Worm (Caenorhabditis elegans) whole organism, L3 larva: ENCODE measurements around the gene F08F1.3.
A peak's percentile ranks its signal among the peaks of the same experiment; 100 is the strongest.

Experiments used
- R02D3.7 ChIP-seq: fragments of 150-350 bp; optimal IDR thresholded peaks from 2 replicates; lab custom pipeline; 2014; ENCODE audit warnings: missing biosample characterization, missing genetic modification characterization
- ZK546.5 ChIP-seq: sonication (generic microtip); optimal IDR thresholded peaks from 2 replicates; lab custom pipeline; 2017; ENCODE audit warnings: missing biosample characterization, missing genetic modification characterization
- aly-2 ChIP-seq: fragments of 150-350 bp; optimal IDR thresholded peaks from 2 replicates; lab custom pipeline; 2014; ENCODE audit warnings: missing biosample characterization, missing genetic modification characterization
- ama-1 ChIP-seq: fragments of 150-350 bp; optimal IDR thresholded peaks from 2 replicates; lab custom pipeline; 2018
- ceh-82 ChIP-seq: fragments of 150-350 bp; optimal IDR thresholded peaks from 2 replicates; lab custom pipeline; 2014; ENCODE audit warnings: missing biosample characterization, missing genetic modification characterization
- ceh-9 ChIP-seq: sonication (generic microtip); optimal IDR thresholded peaks from 2 replicates; lab custom pipeline; 2018; ENCODE audit warnings: missing biosample characterization, missing genetic modification characterization
- daf-12 ChIP-seq: fragments of 150-350 bp; optimal IDR thresholded peaks from 2 replicates; lab custom pipeline; 2014; ENCODE audit warnings: missing biosample characterization, missing genetic modification reagents, missing genetic modification characterization
- egl-27 ChIP-seq: sonication (generic microtip); optimal IDR thresholded peaks from 4 replicates; lab custom pipeline; 2017; ENCODE audit warnings: missing biosample characterization, missing genetic modification reagents, missing genetic modification characterization
- elt-1 ChIP-seq: fragments of 150-350 bp; optimal IDR thresholded peaks from 2 replicates; lab custom pipeline; 2014; ENCODE audit warnings: missing biosample characterization, missing genetic modification characterization
- elt-2 ChIP-seq: sonication (generic microtip); optimal IDR thresholded peaks from 2 replicates; lab custom pipeline; 2016; ENCODE audit warnings: missing genetic modification reagents, mild to moderate bottlenecking, missing genetic modification characterization, missing compliant biosample characterization
- elt-3 ChIP-seq, 3 experiments: fragments of 150-350 bp in 1 of 3; sonication (generic microtip) in 2 of 3; optimal IDR thresholded peaks; 2 replicates in 2 of 3; 4 replicates in 1 of 3; lab custom pipeline; 2014 to 2017; ENCODE audit warnings: missing biosample characterization in 3 of 3, missing genetic modification characterization in 3 of 3
- eor-1 ChIP-seq, 2 experiments: fragments of 150-350 bp; optimal IDR thresholded peaks; 2 replicates each; lab custom pipeline; 2014 to 2018; ENCODE audit warnings: missing biosample characterization in 2 of 2, missing genetic modification characterization in 2 of 2
- fkh-10 ChIP-seq: sonication (generic microtip); optimal IDR thresholded peaks from 2 replicates; lab custom pipeline; 2017; ENCODE audit warnings: missing biosample characterization, missing genetic modification reagents, missing genetic modification characterization
- fkh-2 ChIP-seq: fragments of 150-350 bp; optimal IDR thresholded peaks from 2 replicates; lab custom pipeline; 2014; ENCODE audit warnings: missing biosample characterization, missing genetic modification reagents, missing genetic modification characterization
- jun-1 ChIP-seq: fragments of 150-350 bp; optimal IDR thresholded peaks from 2 replicates; lab custom pipeline; 2014; ENCODE audit warnings: missing biosample characterization, missing genetic modification reagents, missing genetic modification characterization
- lin-15B ChIP-seq: fragments of 150-350 bp; optimal IDR thresholded peaks from 2 replicates; lab custom pipeline; 2014; ENCODE audit warnings: missing biosample characterization, missing genetic modification characterization
- lin-39 ChIP-seq: fragments of 150-350 bp; optimal IDR thresholded peaks from 2 replicates; lab custom pipeline; 2018; ENCODE audit warnings: missing biosample characterization, missing genetic modification reagents, missing genetic modification characterization
- lsy-12 ChIP-seq: sonication (generic microtip); optimal IDR thresholded peaks from 2 replicates; lab custom pipeline; 2016; ENCODE audit warnings: mild to moderate bottlenecking, missing genetic modification characterization, missing compliant biosample characterization
- mml-1 ChIP-seq: fragments of 150-350 bp; sonication (generic microtip); optimal IDR thresholded peaks from 3 replicates; lab custom pipeline; 2014; ENCODE audit warnings: missing biosample characterization, missing genetic modification characterization
- nfya-1 ChIP-seq: sonication (generic microtip); optimal IDR thresholded peaks from 2 replicates; lab custom pipeline; 2017; ENCODE audit warnings: missing genetic modification characterization, mild to moderate bottlenecking, missing compliant biosample characterization, antibody characterized with exemption, moderate library complexity; ENCODE audit not compliant: insufficient read depth
- nhr-12 ChIP-seq: fragments of 150-350 bp; optimal IDR thresholded peaks from 2 replicates; lab custom pipeline; 2014; ENCODE audit warnings: missing biosample characterization, missing genetic modification characterization
- nhr-23 ChIP-seq: fragments of 150-350 bp; optimal IDR thresholded peaks from 2 replicates; lab custom pipeline; 2014; ENCODE audit warnings: missing biosample characterization, missing genetic modification reagents, missing genetic modification characterization
- nhr-25 ChIP-seq: sonication (generic microtip); optimal IDR thresholded peaks from 2 replicates; lab custom pipeline; 2017; ENCODE audit warnings: missing biosample characterization, missing genetic modification characterization
- nhr-28 ChIP-seq: fragments of 150-350 bp; optimal IDR thresholded peaks from 2 replicates; lab custom pipeline; 2014; ENCODE audit warnings: missing biosample characterization, missing genetic modification characterization
- nhr-67 ChIP-seq: fragments of 150-350 bp; optimal IDR thresholded peaks from 2 replicates; lab custom pipeline; 2014; ENCODE audit warnings: missing biosample characterization, missing genetic modification characterization
- nhr-76 ChIP-seq: fragments of 150-350 bp; sonication (generic microtip); optimal IDR thresholded peaks from 5 replicates; lab custom pipeline; 2014; ENCODE audit warnings: missing biosample characterization, missing genetic modification characterization
- nhr-77 ChIP-seq: fragments of 150-350 bp; optimal IDR thresholded peaks from 2 replicates; lab custom pipeline; 2014; ENCODE audit warnings: missing biosample characterization, missing genetic modification characterization
- pha-4 ChIP-seq: fragments of 150-350 bp; optimal IDR thresholded peaks from 2 replicates; lab custom pipeline; 2014; ENCODE audit warnings: missing biosample characterization, missing genetic modification reagents, missing genetic modification characterization
- pqm-1 ChIP-seq: fragments of 150-350 bp; optimal IDR thresholded peaks from 2 replicates; lab custom pipeline; 2017; ENCODE audit warnings: missing biosample characterization, missing genetic modification characterization, inconsistent platforms
- sea-2 ChIP-seq: fragments of 150-350 bp; sonication (generic microtip); optimal IDR thresholded peaks from 4 replicates; lab custom pipeline; 2014; ENCODE audit warnings: missing biosample characterization, missing genetic modification reagents, missing genetic modification characterization
- skn-1 ChIP-seq: fragments of 150-350 bp; optimal IDR thresholded peaks from 2 replicates; lab custom pipeline; 2014; ENCODE audit warnings: missing biosample characterization, missing genetic modification characterization
- snpc-4 ChIP-seq: fragments of 150-350 bp; optimal IDR thresholded peaks from 2 replicates; lab custom pipeline; 2014; ENCODE audit warnings: missing biosample characterization, missing genetic modification characterization
- tbx-2 ChIP-seq: sonication (generic microtip); optimal IDR thresholded peaks from 2 replicates; lab custom pipeline; 2016; ENCODE audit warnings: mild to moderate bottlenecking, missing genetic modification characterization, missing compliant biosample characterization
- unc-39 ChIP-seq: sonication (generic microtip); optimal IDR thresholded peaks from 4 replicates; lab custom pipeline; 2017; ENCODE audit warnings: missing biosample characterization, missing genetic modification characterization
- unc-62 ChIP-seq: fragments of 150-350 bp; sonication (generic microtip); optimal IDR thresholded peaks from 4 replicates; lab custom pipeline; 2014; ENCODE audit warnings: missing biosample characterization, missing genetic modification reagents, missing genetic modification characterization
- ztf-4 ChIP-seq: fragments of 150-350 bp; optimal IDR thresholded peaks from 2 replicates; lab custom pipeline; 2014; ENCODE audit warnings: missing biosample characterization, missing genetic modification characterization

Gene F08F1.3

ce11 chrX:8428319-8428888 lies at the start of gene F08F1.3:
Gene F08F1.3, plus strand, starts transcription at chrX:8428838.
- peak; percentile 42 for TF ChIP-seq pha-4 (tag; lab: Kevin White, UChicago)
- no peak for TF ChIP-seq elt-3 (tag; optimal IDR thresholded peaks at IDR 0.05; lab: Kevin White, UChicago)
- no peak for TF ChIP-seq daf-12 (tag; lab: Kevin White, UChicago)
- TF ChIP-seq skn-1 = no peak
- no peak for TF ChIP-seq elt-1 (tag; lab: Kevin White, UChicago)
- no peak for TF ChIP-seq egl-27 (tag; lab: Kevin White, UChicago)
- no peak for TF ChIP-seq nhr-25 (tag; lab: Kevin White, UChicago)
- TF ChIP-seq R02D3.7 (tag; lab: Kevin White, UChicago) = no peak
- TF ChIP-seq mml-1 (tag; lab: Kevin White, UChicago) = no peak
- TF ChIP-seq nhr-28 = no peak
- TF ChIP-seq nhr-12 (tag; lab: Kevin White, UChicago) = no peak
- TF ChIP-seq fkh-2 (tag; lab: Kevin White, UChicago) = no peak
- peak; percentile 23 for TF ChIP-seq pqm-1
- TF ChIP-seq elt-2 (tag; lab: Kevin White, UChicago) = peak; percentile 74

ce11 chrX:8381651-8382050 lies 47.0 kb upstream of the F08F1.3 start:
- TF ChIP-seq lsy-12 (tag; lab: Kevin White, UChicago) = peak; percentile 42
- TF ChIP-seq egl-27 (tag; lab: Kevin White, UChicago) = no peak
- no peak for TF ChIP-seq jun-1 (tag; lab: Kevin White, UChicago)
- TF ChIP-seq unc-62 = no peak
- no peak for TF ChIP-seq nfya-1 (tag; lab: Kevin White, UChicago)
- no peak for TF ChIP-seq fkh-2 (tag; lab: Kevin White, UChicago)
- TF ChIP-seq tbx-2 (tag; lab: Kevin White, UChicago) = no peak
- TF ChIP-seq elt-2 (tag; lab: Kevin White, UChicago) = peak; percentile 22
- no peak for TF ChIP-seq nhr-67
- no peak for TF ChIP-seq ama-1
- no peak for TF ChIP-seq nhr-25 (tag; lab: Kevin White, UChicago)
- no peak for TF ChIP-seq nhr-76 (tag; lab: Kevin White, UChicago)
- TF ChIP-seq unc-39 = no peak
- peak; percentile 1 for TF ChIP-seq lin-39 (tag; lab: Kevin White, UChicago)
- TF ChIP-seq lin-15B (tag; lab: Kevin White, UChicago) = no peak
- no peak for TF ChIP-seq aly-2 (tag; lab: Kevin White, UChicago)
- TF ChIP-seq pha-4 (tag; lab: Kevin White, UChicago) = no peak
- no peak for TF ChIP-seq elt-3 (tag; optimal IDR thresholded peaks at IDR 0.05; lab: Kevin White, UChicago)
- no peak for TF ChIP-seq sea-2 (GFP tag; lab: Kevin White, UChicago)
- TF ChIP-seq nhr-28 = no peak
- TF ChIP-seq fkh-10 (GFP tag; lab: Kevin White, UChicago) = no peak
- no peak for TF ChIP-seq ztf-4 (tag; lab: Kevin White, UChicago)
- TF ChIP-seq ZK546.5 (tag; lab: Kevin White, UChicago) = no peak
- no peak for TF ChIP-seq ceh-9 (tag; lab: Kevin White, UChicago)
- no peak for TF ChIP-seq R02D3.7 (tag; lab: Kevin White, UChicago)
- TF ChIP-seq nhr-77 (tag; lab: Kevin White, UChicago) = no peak

ce11 chrX:8384642-8385181 lies 43.9 kb upstream of the F08F1.3 start, which contains the start of gene F41D9.2:
Gene F41D9.2, minus strand, starts transcription at chrX:8384945.
- no peak for TF ChIP-seq unc-62
- TF ChIP-seq ceh-9 (tag; lab: Kevin White, UChicago) = no peak
- peak; percentile 7 for TF ChIP-seq nhr-23
- no peak for TF ChIP-seq nfya-1 (tag; lab: Kevin White, UChicago)
- no peak for TF ChIP-seq fkh-10 (GFP tag; lab: Kevin White, UChicago)
- no peak for TF ChIP-seq ceh-82 (tag; lab: Kevin White, UChicago)
- TF ChIP-seq egl-27 (tag; lab: Kevin White, UChicago) = no peak
- TF ChIP-seq elt-3 (tag; optimal IDR thresholded peaks at IDR 0.05; lab: Kevin White, UChicago) = no peak
- TF ChIP-seq pqm-1 = no peak
- TF ChIP-seq nhr-28 = no peak
- no peak for TF ChIP-seq snpc-4 (tag; lab: Kevin White, UChicago)
- no peak for TF ChIP-seq aly-2 (tag; lab: Kevin White, UChicago)
- TF ChIP-seq nhr-25 (tag; lab: Kevin White, UChicago) = peak; percentile 24
- no peak for TF ChIP-seq pha-4 (tag; lab: Kevin White, UChicago)
- TF ChIP-seq eor-1 (tag; optimal IDR thresholded peaks at IDR 0.05; lab: Kevin White, UChicago) = no peak
- TF ChIP-seq ztf-4 (tag; lab: Kevin White, UChicago) = no peak
